1 worm cellular context compared by ENCODE assay signal in the genomic region with DNA sequence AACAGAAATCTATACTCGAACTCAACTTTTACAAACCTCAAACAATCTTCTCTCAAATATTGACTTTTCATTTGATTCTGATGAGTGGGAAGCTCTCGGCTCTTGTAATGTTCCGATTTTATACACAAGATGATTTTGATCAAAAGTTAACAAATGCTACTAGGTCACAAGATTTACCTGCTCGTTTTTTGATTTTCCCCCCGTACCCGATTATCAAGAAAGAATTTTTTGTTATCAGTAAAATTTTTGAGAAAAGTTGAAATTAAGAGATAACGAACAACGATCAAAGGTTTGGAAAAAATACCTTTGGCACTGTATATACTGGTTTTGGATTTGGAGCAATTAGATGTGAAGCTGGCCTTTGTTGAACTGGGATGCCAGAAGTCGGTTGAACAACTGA.
A peak's percentile ranks its signal among the peaks of the same experiment; 100 is the strongest.
TF ChIP-seq lines count a peak whose summit lies in the region.

No protein-coding gene starts in this region.

TF ChIP-seq in whole organism, L4 larva, 104 proteins besides CTCF, POLR2A, EP300 and RAD21 (continued from another document):
- TF ChIP-seq mxl-3 (GFP tag; optimal IDR thresholded peaks at IDR 0.05; lab: Kevin White, UChicago) (no peak), snpc-1.2 (GFP tag; IDR thresholded peaks at IDR 0.05; lab: Robert Waterston, UW) (no peak), nhr-77 (tag; optimal IDR thresholded peaks at IDR 0.05; lab: Kevin White, UChicago) (peak; percentile 13), arid-1 (GFP tag; conservative IDR thresholded peaks at IDR 0.05; lab: Robert Waterston, UW) (no peak), ceh-44 (GFP tag; IDR thresholded peaks at IDR 0.05; lab: Robert Waterston, UW) (no peak), nhr-28 (tag; optimal IDR thresholded peaks at IDR 0.05; lab: Kevin White, UChicago) (peak; percentile 18), ZK546.5 (tag; optimal IDR thresholded peaks at IDR 0.05; lab: Kevin White, UChicago) (no peak), set-16 (GFP tag; IDR thresholded peaks at IDR 0.05; lab: Robert Waterston, UW) (no peak), Y48G9A.11 (GFP tag; IDR thresholded peaks at IDR 0.05; lab: Robert Waterston, UW) (no peak), Y75B8A.6 (GFP tag; IDR thresholded peaks at IDR 0.05; lab: Robert Waterston, UW) (no peak), fos-1 (tag; optimal IDR thresholded peaks at IDR 0.05; lab: Kevin White, UChicago) (no peak), vab-7 (GFP tag; IDR thresholded peaks at IDR 0.05; lab: Robert Waterston, UW) (no peak), ceh-62 (tag; optimal IDR thresholded peaks at IDR 0.05; lab: Kevin White, UChicago) (no peak), dmd-6 (GFP tag; IDR thresholded peaks at IDR 0.05; lab: Robert Waterston, UW) (peak; percentile 64), hlh-30 (tag; optimal IDR thresholded peaks at IDR 0.05; lab: Kevin White, UChicago; ENCODE audit: insufficient read depth) (peak; percentile 41), madf-9 (GFP tag; conservative IDR thresholded peaks at IDR 0.05; lab: Robert Waterston, UW) (no peak), ama-1 (optimal IDR thresholded peaks at IDR 0.05; lab: Kevin White, UChicago) (no peak), mdl-1 (tag; optimal IDR thresholded peaks at IDR 0.05; lab: Kevin White, UChicago) (peak in 1 of 2 experiments; percentile 1), aha-1 (tag; lab: Kevin White, UChicago) (peak; percentile 61), pha-4 (GFP tag; IDR thresholded peaks at IDR 0.05; lab: Robert Waterston, UW) (no peak), pha-4 (tag; optimal IDR thresholded peaks at IDR 0.05; lab: Kevin White, UChicago) (no peak), ceh-28 (tag; optimal IDR thresholded peaks at IDR 0.05; lab: Kevin White, UChicago) (no peak), nhr-76 (tag; optimal IDR thresholded peaks at IDR 0.05; lab: Kevin White, UChicago) (no peak), lin-15B (tag; optimal IDR thresholded peaks at IDR 0.05; lab: Kevin White, UChicago) (no peak), php-3 (GFP tag; IDR thresholded peaks at IDR 0.05; lab: Robert Waterston, UW) (no peak), egl-27 (tag; optimal IDR thresholded peaks at IDR 0.05; lab: Kevin White, UChicago) (no peak), daf-16 (GFP tag; optimal IDR thresholded peaks at IDR 0.05; lab: Kevin White, UChicago) (no peak), daf-16 (tag; optimal IDR thresholded peaks at IDR 0.05; lab: Kevin White, UChicago) (peak; percentile 68), rbr-2 (tag; optimal IDR thresholded peaks at IDR 0.05; lab: Kevin White, UChicago) (no peak), F37D6.2 (tag; optimal IDR thresholded peaks at IDR 0.05; lab: Kevin White, UChicago) (no peak), duxl-1 (tag; optimal IDR thresholded peaks at IDR 0.05; lab: Kevin White, UChicago; ENCODE audit: poor library complexity) (no peak), madf-5 (GFP tag; IDR thresholded peaks at IDR 0.05; lab: Robert Waterston, UW) (no peak), mep-1 (tag; optimal IDR thresholded peaks at IDR 0.05; lab: Kevin White, UChicago) (no peak), lsy-2 (tag; optimal IDR thresholded peaks at IDR 0.05; lab: Kevin White, UChicago) (no peak)
